Worm (Caenorhabditis elegans): ENCODE data around the gene srj-33.

DNA sequence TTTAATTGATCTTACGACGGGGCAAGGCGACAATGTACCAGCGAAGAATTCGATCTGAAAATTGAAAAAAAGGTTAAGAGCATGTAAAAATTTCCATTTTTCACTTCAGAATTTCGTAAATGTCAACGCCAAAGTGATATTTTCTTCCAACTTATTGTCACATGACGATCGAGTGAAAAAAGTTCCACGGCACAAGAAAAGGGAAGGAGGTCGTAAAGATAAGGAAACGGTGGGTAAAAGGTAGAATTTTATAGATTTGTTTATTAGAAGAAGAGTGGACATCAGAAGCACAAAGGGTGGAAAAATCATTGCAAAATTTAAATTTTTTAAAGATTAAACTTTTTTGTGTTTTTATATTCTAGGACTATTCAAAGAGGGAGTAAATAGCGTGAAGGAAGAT is 9.4 kb downstream of the srj-33 start:
- TF ChIP-seq ref-1 (GFP tag; conservative IDR thresholded peaks at IDR 0.05): no peak
- no peak for TF ChIP-seq ztf-23 (GFP tag; IDR thresholded peaks at IDR 0.05)
- no peak for TF ChIP-seq flt-1 (GFP tag; IDR thresholded peaks at IDR 0.05)
- no peak for TF ChIP-seq tab-1 (GFP tag; IDR thresholded peaks at IDR 0.05)
